Worm (Caenorhabditis elegans) whole organism, mixed stage, embryonic: ENCODE results near the gene fbxa-131.
"Not testable (repeated sequence)": the region's sequence is repeated elsewhere in the genome, so short reads cannot be mapped to it uniquely, and the experiment has no call there.

Experiments used
- M03D4.4 ChIP-seq: sonication (generic microtip); optimal IDR thresholded peaks from 2 replicates; lab custom pipeline; 2017; ENCODE audit warnings: mild to moderate bottlenecking, missing genetic modification characterization, missing compliant biosample characterization
- blmp-1 ChIP-seq: fragments of 150-350 bp; optimal IDR thresholded peaks from 2 replicates; lab custom pipeline; 2014; ENCODE audit warnings: missing biosample characterization, missing genetic modification characterization
- ceh-39 ChIP-seq: fragments of 150-350 bp; optimal IDR thresholded peaks from 2 replicates; lab custom pipeline; 2014; ENCODE audit warnings: missing biosample characterization, missing genetic modification characterization
- ceh-43 ChIP-seq: fragments of 200-800 bp; sonication (Bioruptor generic); optimal IDR thresholded peaks from 2 replicates; lab custom pipeline; 2018; ENCODE audit warnings: mild to moderate bottlenecking, missing genetic modification characterization, moderate library complexity, missing compliant biosample characterization
- ceh-83 ChIP-seq: fragments of 200-800 bp; sonication (Bioruptor generic); optimal IDR thresholded peaks from 2 replicates; lab custom pipeline; 2018; ENCODE audit warnings: mild to moderate bottlenecking, missing genetic modification characterization, missing compliant biosample characterization
- drap-1 ChIP-seq: fragments of 200-800 bp; sonication (Bioruptor generic); optimal IDR thresholded peaks from 3 replicates; lab custom pipeline; 2018; ENCODE audit warnings: mild to moderate bottlenecking, missing genetic modification characterization, missing compliant biosample characterization
- elt-1 ChIP-seq: sonication (generic microtip); optimal IDR thresholded peaks from 2 replicates; lab custom pipeline; 2017; ENCODE audit warnings: missing genetic modification characterization, mild to moderate bottlenecking, missing compliant biosample characterization, antibody characterized with exemption, moderate library complexity, borderline replicate concordance; ENCODE audit not compliant: insufficient read depth
- elt-3 ChIP-seq: fragments of 150-350 bp; optimal IDR thresholded peaks from 2 replicates; lab custom pipeline; 2014; ENCODE audit warnings: missing biosample characterization, missing genetic modification characterization
- ham-2 ChIP-seq: fragments of 200-800 bp; sonication (Bioruptor generic); optimal IDR thresholded peaks from 2 replicates; lab custom pipeline; 2018; ENCODE audit warnings: mild to moderate bottlenecking, missing genetic modification characterization, missing compliant biosample characterization
- hlh-1 ChIP-seq: fragments of 150-350 bp; optimal IDR thresholded peaks from 2 replicates; lab custom pipeline; 2014; ENCODE audit warnings: missing biosample characterization, missing genetic modification reagents, missing genetic modification characterization
- lin-13 ChIP-seq: fragments of 150-350 bp; optimal IDR thresholded peaks from 2 replicates; lab custom pipeline; 2014; ENCODE audit warnings: missing biosample characterization, missing genetic modification characterization
- lin-32 ChIP-seq: fragments of 200-800 bp; sonication (Bioruptor generic); optimal IDR thresholded peaks from 2 replicates; lab custom pipeline; 2018; ENCODE audit warnings: mild to moderate bottlenecking, missing genetic modification characterization, missing compliant biosample characterization
- lsy-2 ChIP-seq: fragments of 150-350 bp; optimal IDR thresholded peaks from 2 replicates; lab custom pipeline; 2014; ENCODE audit warnings: missing biosample characterization, missing genetic modification characterization
- mab-5 ChIP-seq: fragments of 150-350 bp; optimal IDR thresholded peaks from 2 replicates; lab custom pipeline; 2014; ENCODE audit warnings: missing biosample characterization, missing genetic modification characterization
- mep-1 ChIP-seq: fragments of 150-350 bp; optimal IDR thresholded peaks from 2 replicates; lab custom pipeline; 2017; ENCODE audit warnings: missing biosample characterization, missing genetic modification reagents, missing genetic modification characterization, inconsistent platforms
- mls-2 ChIP-seq: sonication (generic microtip); optimal IDR thresholded peaks from 2 replicates; lab custom pipeline; 2016; ENCODE audit warnings: mild to moderate bottlenecking, missing genetic modification characterization, moderate library complexity, missing compliant biosample characterization
- nhr-12 ChIP-seq: fragments of 150-350 bp; optimal IDR thresholded peaks from 2 replicates; lab custom pipeline; 2014; ENCODE audit warnings: missing biosample characterization, missing genetic modification characterization
- nhr-2 ChIP-seq: fragments of 150-350 bp; optimal IDR thresholded peaks from 2 replicates; lab custom pipeline; 2014; ENCODE audit warnings: missing biosample characterization, missing genetic modification characterization
- nhr-28 ChIP-seq: fragments of 150-350 bp; optimal IDR thresholded peaks from 2 replicates; lab custom pipeline; 2014; ENCODE audit warnings: missing biosample characterization, missing genetic modification characterization
- nhr-76 ChIP-seq: sonication (generic microtip); optimal IDR thresholded peaks from 2 replicates; lab custom pipeline; 2017; ENCODE audit warnings: missing biosample characterization, missing genetic modification characterization
- pha-4 ChIP-seq: fragments of 150-350 bp; optimal IDR thresholded peaks from 2 replicates; lab custom pipeline; 2018; ENCODE audit warnings: missing biosample characterization, missing genetic modification reagents, missing genetic modification characterization
- sem-2 ChIP-seq: fragments of 200-800 bp; sonication (Bioruptor generic); optimal IDR thresholded peaks from 2 replicates; lab custom pipeline; 2018; ENCODE audit warnings: mild to moderate bottlenecking, missing genetic modification characterization, missing compliant biosample characterization
- snpc-4 ChIP-seq: fragments of 150-350 bp; optimal IDR thresholded peaks from 2 replicates; lab custom pipeline; 2014; ENCODE audit warnings: missing biosample characterization, missing genetic modification characterization
- sptf-1 ChIP-seq: sonication (generic microtip); optimal IDR thresholded peaks from 2 replicates; lab custom pipeline; 2017; ENCODE audit warnings: mild to moderate bottlenecking, missing genetic modification characterization, moderate library complexity, missing compliant biosample characterization
- tbx-8 ChIP-seq: fragments of 200-800 bp; sonication (Bioruptor generic); optimal IDR thresholded peaks from 2 replicates; lab custom pipeline; 2018; ENCODE audit warnings: mild to moderate bottlenecking, missing genetic modification characterization, moderate library complexity, missing compliant biosample characterization
- unc-120 ChIP-seq: sonication (generic microtip); optimal IDR thresholded peaks from 2 replicates; lab custom pipeline; 2017; ENCODE audit warnings: missing genetic modification characterization, missing compliant biosample characterization; ENCODE audit not compliant: poor library complexity, severe bottlenecking
- unc-39 ChIP-seq: fragments of 150-350 bp; optimal IDR thresholded peaks from 2 replicates; lab custom pipeline; 2014; ENCODE audit warnings: missing biosample characterization, missing genetic modification characterization
- unc-62 ChIP-seq: fragments of 150-350 bp; optimal IDR thresholded peaks from 2 replicates; lab custom pipeline; 2014; ENCODE audit warnings: missing biosample characterization, missing genetic modification reagents, missing genetic modification characterization
- zip-8 ChIP-seq: fragments of 150-350 bp; optimal IDR thresholded peaks from 2 replicates; lab custom pipeline; 2014; ENCODE audit warnings: missing biosample characterization, missing genetic modification characterization
- ztf-11 ChIP-seq: fragments of 150-350 bp; optimal IDR thresholded peaks from 2 replicates; lab custom pipeline; 2014; ENCODE audit warnings: missing biosample characterization, missing genetic modification characterization

The fbxa-131 gene

DNA sequence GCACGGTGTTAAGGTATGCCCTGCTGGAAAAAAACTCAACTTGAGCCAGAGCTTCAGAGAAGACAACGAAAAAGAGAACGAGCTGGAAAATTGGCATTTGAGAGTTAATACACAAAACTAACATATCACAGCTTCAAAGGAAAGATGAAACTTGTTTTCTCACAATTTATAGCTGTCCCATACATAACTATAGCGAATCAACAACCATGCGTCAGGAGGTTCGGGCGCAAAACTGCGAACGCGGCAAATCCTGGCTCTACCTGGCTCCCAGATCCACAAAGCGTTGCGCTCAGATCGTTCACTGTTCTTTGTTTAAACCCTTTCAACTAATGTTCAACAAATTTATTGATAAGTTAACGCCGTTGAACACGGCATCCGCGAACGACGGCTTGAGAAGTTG lies 26.6 kb upstream of the fbxa-131 start, which contains the start of gene Y43F8C.23:
Gene Y43F8C.23 (minus strand): TSS at position 101 of the 400 bp plus-strand sequence.
- not testable (repeated sequence) for TF ChIP-seq unc-62 (GFP tag; lab: Kevin White, UChicago); hlh-1; ztf-11 (tag; lab: Kevin White, UChicago)

- no peak for TF ChIP-seq nhr-12 (tag; lab: Kevin White, UChicago)
- TF ChIP-seq zip-8, result no peak
- no peak for TF ChIP-seq drap-1 (GFP tag; lab: Kevin White, UChicago)
- TF ChIP-seq elt-3 (tag; lab: Kevin White, UChicago), result no peak
- no peak for TF ChIP-seq ceh-83 (GFP tag; lab: Kevin White, UChicago)
- TF ChIP-seq elt-1, result no peak
- TF ChIP-seq mep-1 (tag; lab: Kevin White, UChicago), result no peak
- no peak for TF ChIP-seq unc-62 (GFP tag; lab: Kevin White, UChicago)
- TF ChIP-seq ceh-43, result no peak
- no peak for TF ChIP-seq lsy-2 (tag; lab: Kevin White, UChicago)
- TF ChIP-seq lin-13, result no peak
- no peak for TF ChIP-seq hlh-1
- no peak for TF ChIP-seq ceh-39
- TF ChIP-seq nhr-28 (tag; lab: Kevin White, UChicago), result no peak
- TF ChIP-seq nhr-2 (tag; lab: Kevin White, UChicago), result no peak
- no peak for TF ChIP-seq unc-120 (tag; lab: Kevin White, UChicago)
- no peak for TF ChIP-seq pha-4 (tag; lab: Kevin White, UChicago)
These were observed 22.8 kb upstream of the fbxa-131 start, which contains the start of gene Y43F8C.16 for ce11 chrV:19715419-19715818. TSS of gene Y43F8C.16 (minus strand) at chrV:19715519.

DNA sequence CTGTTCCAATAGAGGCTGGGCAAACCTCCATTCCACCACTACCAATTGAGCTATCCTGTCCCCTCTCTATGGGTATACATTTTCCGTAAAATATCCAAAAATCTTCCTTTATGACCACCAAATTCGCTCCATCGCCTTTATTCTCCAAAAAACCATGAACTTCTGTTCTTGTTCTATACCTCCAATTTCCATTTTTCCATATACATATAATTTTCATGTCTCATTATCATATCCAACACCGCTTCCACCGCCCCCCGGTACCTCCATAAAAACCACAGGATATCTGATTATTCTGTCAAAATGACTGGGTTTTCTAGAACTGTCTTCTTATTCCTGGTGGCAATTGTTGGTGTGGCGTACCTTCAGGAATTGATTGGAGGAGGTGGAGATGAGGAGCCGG lies 22.4 kb upstream of the fbxa-131 start, which contains the start of gene Y43F8C.17:
Gene Y43F8C.17 (plus strand): TSS at position 301 of the 400 bp plus-strand sequence.
- TF ChIP-seq nhr-12 (tag; lab: Kevin White, UChicago) (no peak), lsy-2 (tag; lab: Kevin White, UChicago) (no peak), mab-5 (no peak), elt-1 (no peak), nhr-28 (tag; lab: Kevin White, UChicago) (no peak), mls-2 (tag; lab: Kevin White, UChicago) (no peak), tbx-8 (GFP tag; lab: Kevin White, UChicago) (no peak), lin-32 (GFP tag; lab: Kevin White, UChicago) (no peak), M03D4.4 (tag; lab: Kevin White, UChicago) (no peak), ztf-11 (tag; lab: Kevin White, UChicago) (no peak), sptf-1 (tag; lab: Kevin White, UChicago) (no peak), ceh-39 (no peak), sem-2 (GFP tag; lab: Kevin White, UChicago) (no peak), ham-2 (GFP tag; lab: Kevin White, UChicago) (no peak), unc-39 (no peak), blmp-1 (tag; lab: Kevin White, UChicago) (no peak), hlh-1 (no peak), snpc-4 (tag; lab: Kevin White, UChicago) (no peak), nhr-76 (tag; lab: Kevin White, UChicago) (no peak)

DNA sequence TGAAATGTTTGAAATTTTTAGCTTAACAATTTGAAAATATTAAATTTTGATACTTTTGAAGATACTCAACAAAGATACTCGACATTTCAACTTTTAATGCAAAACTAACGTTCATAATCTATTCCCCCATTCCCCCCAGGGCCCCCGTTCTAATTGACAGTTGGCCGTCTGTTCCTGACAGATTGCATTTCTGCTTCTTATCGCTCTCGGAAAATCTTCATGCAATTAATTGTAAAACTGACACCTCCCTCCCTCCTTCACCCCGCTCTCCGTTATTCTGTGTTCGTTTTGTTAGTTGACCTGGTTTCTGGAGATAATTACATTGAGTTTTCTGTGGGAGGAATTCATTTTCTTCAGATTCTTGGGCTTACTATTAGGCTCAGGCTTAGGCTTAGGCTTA lies 20.3 kb upstream of the fbxa-131 start:
- peak; percentile 21 for TF ChIP-seq hlh-1
- TF ChIP-seq lsy-2 (tag; lab: Kevin White, UChicago), result no peak
- peak; percentile 86 for TF ChIP-seq unc-62 (GFP tag; lab: Kevin White, UChicago)
- TF ChIP-seq, all 35 proteins: peak for 2

ce11 chrV:19718660-19719059 lies 19.6 kb upstream of the fbxa-131 start:
- TF ChIP-seq pha-4 (tag; lab: Kevin White, UChicago) (no peak), sem-2 (GFP tag; lab: Kevin White, UChicago) (no peak), blmp-1 (tag; lab: Kevin White, UChicago) (no peak)

DNA sequence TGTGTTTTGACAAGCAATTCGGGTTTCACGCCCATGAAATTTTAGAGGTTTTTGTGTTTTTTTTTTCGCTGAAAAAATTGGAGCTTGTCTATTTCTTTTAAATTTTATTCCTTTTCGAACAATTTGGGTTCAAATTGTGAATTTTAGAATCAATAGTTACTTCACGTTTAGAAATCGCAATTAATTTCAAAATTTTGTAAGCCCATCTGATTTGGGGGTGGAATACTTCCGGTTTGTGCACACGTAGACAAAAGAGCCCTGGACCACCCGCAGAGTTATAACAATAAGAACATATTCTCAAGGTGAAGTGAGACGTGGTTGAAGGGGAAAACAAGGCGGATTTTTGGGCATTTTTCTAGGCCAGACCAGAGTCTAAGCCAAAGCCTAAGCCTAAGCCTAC lies 19.0 kb upstream of the fbxa-131 start, which contains the start of gene Y116F11A.6:
Gene Y116F11A.6 (plus strand): TSS at position 301 of the 400 bp plus-strand sequence.
- TF ChIP-seq unc-62 (GFP tag; lab: Kevin White, UChicago) (no peak), unc-39 (no peak)
